Fruit fly (Drosophila melanogaster) whole organism, wandering third instar larva: ENCODE measurements around the gene Gr92a.

Source experiments
- Myc ChIP-seq: fragments of >200 bp; optimal IDR thresholded peaks from 2 replicates; lab custom pipeline; 2017
- dmrt93B ChIP-seq: fragments of 200-800 bp; sonication (Bioruptor generic); optimal IDR thresholded peaks from 2 replicates; lab custom pipeline; 2018; ENCODE audit warnings: missing biosample characterization, mild to moderate bottlenecking, missing genetic modification characterization
- dsf ChIP-seq: sonication (Bioruptor generic); optimal IDR thresholded peaks from 2 replicates; lab custom pipeline; 2016; ENCODE audit warnings: missing biosample characterization, missing genetic modification characterization, borderline replicate concordance
- ey ChIP-seq: fragments of 200-800 bp; sonication (Bioruptor generic); optimal IDR thresholded peaks from 2 replicates; lab custom pipeline; 2016; ENCODE audit warnings: missing biosample characterization, missing genetic modification characterization
- pan ChIP-seq: fragments of >200 bp; optimal IDR thresholded peaks from 2 replicates; lab custom pipeline; 2017
- psq ChIP-seq: fragments of 200-800 bp; sonication (Bioruptor generic); optimal IDR thresholded peaks from 3 replicates; lab custom pipeline; 2017; ENCODE audit warnings: missing biosample characterization, mild to moderate bottlenecking, missing genetic modification characterization, moderate library complexity

DNA sequence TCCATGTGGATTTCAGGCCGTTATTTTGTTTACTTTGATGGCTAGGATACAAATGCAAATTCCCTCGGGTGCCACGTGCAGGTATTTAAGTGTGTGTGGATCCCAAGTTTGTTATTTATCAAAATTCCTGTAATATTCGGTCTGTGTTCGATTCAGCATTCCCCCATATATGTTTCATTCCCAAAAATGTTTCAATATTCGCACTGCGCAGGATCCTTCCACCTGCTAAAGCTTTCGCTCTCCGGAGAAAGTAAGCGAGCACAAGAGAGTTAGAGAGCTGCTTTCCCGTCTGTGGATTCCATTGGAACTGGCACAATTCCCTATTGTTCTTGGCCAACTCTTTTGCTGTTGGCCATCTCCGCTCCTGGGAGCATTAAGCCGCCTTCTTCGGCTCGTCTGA, 40.7 kb upstream of the Gr92a start:
- TF ChIP-seq dsf (GFP tag; lab: Kevin White, UChicago) (no peak), pan (lab: Kevin White, UChicago) (no peak), ey (GFP tag; lab: Kevin White, UChicago) (no peak), Myc (lab: Kevin White, UChicago) (no peak), psq (GFP tag; lab: Kevin White, UChicago) (no peak), dmrt93B (GFP tag; lab: Kevin White, UChicago) (no peak)
